Worm (Caenorhabditis elegans): ENCODE results near the gene tkt-1.

ce11 chrIV:10216704-10217296 is 26.6 kb upstream of the tkt-1 start:
- TF ChIP-seq pros-1 (tag; optimal IDR thresholded peaks at IDR 0.05) (no peak), syd-9 (tag; optimal IDR thresholded peaks at IDR 0.05) (no peak), ceh-45 (GFP tag; IDR thresholded peaks at IDR 0.05) (no peak), fax-1 (tag; optimal IDR thresholded peaks at IDR 0.05) (no peak), madf-2 (tag; optimal IDR thresholded peaks at IDR 0.05) (no peak), pha-4 (tag; optimal IDR thresholded peaks at IDR 0.05) (no peak), ama-1 (optimal IDR thresholded peaks at IDR 0.05) (no peak), T23F11.4 (GFP tag; optimal IDR thresholded peaks at IDR 0.05) (no peak), nhr-11 (tag; optimal IDR thresholded peaks at IDR 0.05) (no peak), ceh-2 (tag; optimal IDR thresholded peaks at IDR 0.05) (no peak), dmd-4 (tag; optimal IDR thresholded peaks at IDR 0.05; ENCODE audit: borderline replicate concordance) (no peak), nfya-1 (tag; optimal IDR thresholded peaks at IDR 0.05) (no peak), elt-2 (tag; optimal IDR thresholded peaks at IDR 0.05) (no peak)
